Fruit fly (Drosophila melanogaster): Measurements from ENCODE around the gene Lgr1.

Lgr1 gene

DNA sequence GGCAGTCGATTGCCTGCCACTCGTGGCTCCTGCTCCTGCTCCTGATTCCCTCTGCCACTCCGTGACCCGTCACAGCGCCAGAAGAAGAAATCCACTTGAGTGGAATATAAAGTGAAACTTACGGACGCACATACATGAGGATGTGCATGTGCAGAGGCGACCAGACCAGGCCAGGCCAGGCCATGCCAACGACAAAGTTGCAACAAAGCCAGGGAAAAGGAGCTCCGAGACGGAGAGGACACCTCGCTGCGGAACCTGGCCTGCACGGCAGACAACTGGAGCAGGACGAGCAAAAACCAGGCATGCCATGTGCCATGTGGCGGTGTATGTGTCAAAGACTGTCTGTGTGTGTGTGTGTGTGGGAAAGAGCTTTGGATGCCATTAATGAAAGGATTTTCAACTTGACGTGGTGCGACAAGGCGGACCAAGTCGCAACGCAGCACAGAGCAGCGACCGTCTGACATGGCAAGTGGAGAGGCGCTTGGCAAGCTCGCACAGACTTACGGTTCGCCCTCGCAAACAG is 15.9 kb upstream of the Lgr1 start:
- TF ChIP-seq EcR (GFP tag; optimal IDR thresholded peaks at IDR 0.05), result no peak
- TF ChIP-seq CG8478 (optimal IDR thresholded peaks at IDR 0.05), result no peak
- TF ChIP-seq usp (GFP tag; optimal IDR thresholded peaks at IDR 0.05), result no peak
- TF ChIP-seq Dll (optimal IDR thresholded peaks at IDR 0.05), result no peak
- TF ChIP-seq pan (optimal IDR thresholded peaks at IDR 0.05), result no peak
- TF ChIP-seq psq (optimal IDR thresholded peaks at IDR 0.05), result no peak

DNA sequence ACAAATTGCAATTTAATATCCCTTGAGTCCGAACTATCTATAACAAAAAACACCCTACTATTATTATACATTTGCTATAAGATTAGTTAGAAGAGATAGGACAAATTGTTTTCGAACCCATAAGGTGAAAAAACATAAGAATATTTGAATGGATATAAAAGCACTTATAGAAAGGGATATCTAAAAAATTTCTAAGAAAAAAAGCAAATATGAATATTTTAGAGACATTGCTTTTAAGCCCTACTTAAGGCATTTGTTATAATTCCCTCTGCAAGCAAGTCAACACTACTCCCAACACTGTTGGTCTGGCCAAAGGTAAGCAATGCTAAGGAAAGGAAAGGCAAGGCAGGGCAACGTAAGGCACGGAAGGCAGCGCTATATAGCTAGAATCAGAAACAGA is 15.2 kb upstream of the Lgr1 start:
- TF ChIP-seq psq (optimal IDR thresholded peaks at IDR 0.05) (no peak), pan (optimal IDR thresholded peaks at IDR 0.05) (no peak)

DNA sequence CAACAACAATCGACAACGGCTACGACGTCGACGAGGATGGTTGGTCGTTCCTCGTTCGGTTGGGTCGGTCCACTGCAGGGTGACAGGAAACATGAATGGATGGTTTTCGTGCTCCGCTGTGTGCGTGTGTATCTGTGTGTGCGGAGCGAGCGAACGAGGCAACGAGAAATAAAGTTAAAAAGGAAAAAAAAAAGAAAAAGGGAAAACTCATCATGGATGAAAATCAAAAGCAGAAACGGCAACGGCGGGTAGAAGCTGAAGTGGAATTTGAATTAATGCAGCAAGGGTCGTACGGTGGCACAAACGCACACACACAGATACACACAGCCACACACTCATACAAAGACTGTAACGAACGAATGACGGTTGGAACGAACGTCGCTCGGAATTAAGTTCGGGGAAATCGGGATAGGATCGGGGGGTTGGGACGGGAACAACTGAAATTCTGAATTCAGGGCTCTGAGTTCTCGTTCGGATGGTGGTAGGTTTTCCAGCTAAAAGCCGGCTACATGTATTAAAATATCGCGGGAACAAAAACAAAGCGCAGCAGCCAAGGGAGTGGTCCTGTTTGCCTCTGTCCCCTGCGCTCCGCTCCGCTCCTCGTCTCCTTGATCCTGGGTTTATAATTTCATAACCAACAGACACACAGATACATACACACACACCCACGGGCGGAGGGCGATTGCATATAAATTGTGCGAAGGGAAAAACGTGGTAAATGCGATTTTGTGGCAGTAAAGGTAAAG is 14.5 kb upstream of the Lgr1 start:
- TF ChIP-seq usp (GFP tag; optimal IDR thresholded peaks at IDR 0.05) (no peak), psq (optimal IDR thresholded peaks at IDR 0.05) (no peak), pan (optimal IDR thresholded peaks at IDR 0.05) (no peak), Dll (optimal IDR thresholded peaks at IDR 0.05) (peak; percentile 48), CG8478 (optimal IDR thresholded peaks at IDR 0.05) (no peak)

DNA sequence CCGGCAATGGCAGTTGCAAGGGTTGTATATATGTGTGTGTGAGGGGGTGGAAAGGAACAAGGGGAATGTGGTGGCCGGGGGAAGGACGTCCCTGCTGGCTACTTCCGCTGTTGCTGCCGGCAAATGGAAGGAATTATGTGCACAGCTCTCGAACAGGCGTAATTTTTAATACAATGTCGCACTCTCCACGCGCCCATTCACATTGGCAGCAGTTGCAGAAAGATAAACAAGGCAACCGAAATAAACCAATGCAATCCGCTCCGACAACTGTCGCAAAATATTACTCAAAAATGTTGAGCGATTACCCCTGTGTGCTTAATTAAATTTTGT is 14.0 kb upstream of the Lgr1 start:
- no peak for TF ChIP-seq EcR (GFP tag; optimal IDR thresholded peaks at IDR 0.05)
- no peak for TF ChIP-seq psq (optimal IDR thresholded peaks at IDR 0.05)
- TF ChIP-seq usp (GFP tag; optimal IDR thresholded peaks at IDR 0.05), result no peak
- no peak for TF ChIP-seq Dll (optimal IDR thresholded peaks at IDR 0.05)
- TF ChIP-seq pan (optimal IDR thresholded peaks at IDR 0.05), result no peak
- no peak for TF ChIP-seq CG8478 (optimal IDR thresholded peaks at IDR 0.05)

DNA sequence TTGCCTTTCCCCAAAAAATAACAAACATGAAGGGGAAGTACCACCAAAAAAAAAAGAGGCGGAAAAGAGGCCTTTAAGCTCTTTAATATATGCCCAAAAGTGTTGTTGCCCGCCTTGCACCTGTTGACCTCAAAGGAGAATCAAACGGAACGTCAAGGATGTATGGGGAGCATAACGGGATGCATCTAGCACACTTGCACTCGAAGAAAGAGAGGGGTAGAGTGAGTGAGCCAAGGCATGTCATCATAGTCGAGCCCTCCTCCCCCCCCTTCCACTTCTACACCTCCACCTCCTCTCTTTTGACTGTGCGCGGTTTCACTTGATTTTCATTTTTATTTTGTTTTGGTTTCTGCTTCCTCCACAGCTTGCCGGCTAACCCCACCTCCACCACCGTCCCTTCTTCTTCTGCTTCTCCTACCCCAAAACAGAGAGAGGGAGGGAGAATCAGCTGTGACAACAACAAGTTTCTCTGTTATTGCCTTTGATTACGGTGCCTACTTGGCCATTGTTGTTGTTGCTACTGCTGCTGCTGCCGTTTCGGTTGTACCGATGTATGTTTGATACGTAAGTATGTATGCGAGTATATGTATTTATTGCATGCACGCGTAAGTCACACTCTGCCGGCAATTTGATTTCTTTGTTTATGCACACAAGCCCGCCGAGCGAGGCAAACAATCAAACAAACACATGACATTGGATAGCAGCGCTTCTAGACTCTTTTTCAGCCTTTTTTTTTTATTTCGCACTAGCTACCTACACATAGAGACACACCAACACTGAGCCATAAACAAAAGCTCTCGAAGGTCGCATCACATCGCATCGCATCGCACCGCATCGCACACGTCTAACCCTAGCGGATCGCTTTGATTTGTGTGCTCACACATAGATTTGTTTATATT is 12.7 kb upstream of the Lgr1 start:
- no peak for TF ChIP-seq Dll (optimal IDR thresholded peaks at IDR 0.05)
- no peak for TF ChIP-seq CG8478 (optimal IDR thresholded peaks at IDR 0.05)
- TF ChIP-seq usp (GFP tag; optimal IDR thresholded peaks at IDR 0.05), result no peak
- no peak for TF ChIP-seq psq (optimal IDR thresholded peaks at IDR 0.05)
- no peak for TF ChIP-seq pan (optimal IDR thresholded peaks at IDR 0.05)

DNA sequence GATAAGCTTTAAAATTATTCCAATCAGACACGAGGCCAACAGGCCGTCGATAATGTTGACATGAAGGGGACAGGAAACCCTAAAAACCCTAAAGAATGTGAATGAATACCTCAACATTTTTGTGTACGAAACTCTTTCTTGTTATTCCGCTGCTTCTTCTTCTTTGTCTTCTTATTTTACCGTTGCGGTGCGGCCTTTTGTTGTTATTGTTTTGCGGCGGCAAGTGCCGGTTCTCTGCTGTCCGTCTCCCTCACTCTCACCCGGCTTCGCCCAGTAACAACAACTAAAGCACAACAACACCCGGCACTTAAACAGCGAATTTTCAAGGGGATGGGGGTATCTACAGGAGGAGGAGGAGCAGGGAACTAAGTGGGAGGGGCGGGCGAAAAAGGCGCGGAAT is 11.2 kb upstream of the Lgr1 start:
- TF ChIP-seq usp (GFP tag; optimal IDR thresholded peaks at IDR 0.05), result no peak
- TF ChIP-seq pan (optimal IDR thresholded peaks at IDR 0.05), result peak; percentile 7

DNA sequence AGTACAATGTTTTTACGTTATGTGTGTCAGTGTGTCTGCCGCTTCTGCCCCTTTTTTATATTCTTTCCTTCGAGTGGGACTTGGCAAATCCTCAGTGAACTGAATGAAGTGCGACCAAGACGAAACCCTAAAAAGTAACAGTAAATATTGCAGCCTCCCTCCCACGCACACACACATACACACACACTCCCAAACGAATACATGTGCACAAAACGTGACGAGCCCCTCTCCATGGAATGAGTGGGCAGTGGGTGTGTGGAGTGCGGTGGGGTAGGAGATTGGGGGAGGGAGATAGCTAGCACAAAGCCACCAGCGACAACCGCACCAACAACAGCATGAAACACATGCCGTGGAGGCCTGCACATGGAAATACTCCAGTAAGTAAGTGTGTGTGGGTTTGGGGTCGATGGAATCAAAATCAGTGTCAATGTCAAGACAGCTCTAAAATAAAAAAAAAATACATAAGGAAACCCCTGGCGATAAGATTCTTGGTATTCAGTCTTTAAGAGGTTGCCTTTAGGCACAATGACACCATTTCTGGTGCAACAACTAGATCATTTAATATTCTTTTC is 10.7 kb upstream of the Lgr1 start:
- TF ChIP-seq usp (GFP tag; optimal IDR thresholded peaks at IDR 0.05) (no peak), EcR (GFP tag; optimal IDR thresholded peaks at IDR 0.05) (peak in 1 of 2 experiments; percentile 34)

DNA sequence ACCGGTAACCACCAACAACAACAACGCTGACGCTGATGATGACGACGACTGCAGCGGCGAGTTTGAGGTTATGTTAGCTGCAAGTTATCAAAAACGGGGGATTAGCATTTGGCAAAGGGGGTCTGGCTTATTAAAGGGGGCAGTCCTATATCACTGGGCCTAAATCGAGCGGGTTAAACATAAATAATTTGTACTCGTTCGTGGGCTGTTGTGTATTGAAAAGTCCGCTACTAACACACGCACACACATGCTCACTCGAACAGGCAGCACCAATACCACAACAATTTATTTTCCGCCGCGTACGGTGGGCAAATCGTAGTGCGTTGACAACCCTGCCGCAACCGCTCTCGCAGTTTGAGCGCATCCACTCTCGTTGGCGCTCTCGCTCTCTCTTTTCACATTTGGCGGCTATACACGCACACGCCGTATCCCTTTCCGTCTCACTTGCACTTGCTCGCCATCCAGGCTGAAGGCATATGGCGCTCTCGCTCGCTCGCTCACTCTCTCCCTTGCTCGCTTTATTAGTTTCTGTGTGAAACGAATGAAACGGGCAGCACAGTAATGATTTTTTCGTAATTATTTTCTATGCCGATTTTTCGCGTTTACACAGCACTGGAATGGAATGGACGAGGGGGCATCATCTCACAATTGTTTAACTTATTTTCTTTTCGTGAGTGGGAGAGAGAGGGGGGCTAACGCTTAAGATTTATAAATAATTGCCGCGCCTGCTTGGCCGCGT is 8.6 kb upstream of the Lgr1 start:
- TF ChIP-seq pan (optimal IDR thresholded peaks at IDR 0.05), result no peak
- TF ChIP-seq CG8478 (optimal IDR thresholded peaks at IDR 0.05), result peak; percentile 96
- no peak for TF ChIP-seq usp (GFP tag; optimal IDR thresholded peaks at IDR 0.05)
- no peak for TF ChIP-seq EcR (GFP tag; optimal IDR thresholded peaks at IDR 0.05)
- peak; percentile 98 for TF ChIP-seq Dll (optimal IDR thresholded peaks at IDR 0.05)

DNA sequence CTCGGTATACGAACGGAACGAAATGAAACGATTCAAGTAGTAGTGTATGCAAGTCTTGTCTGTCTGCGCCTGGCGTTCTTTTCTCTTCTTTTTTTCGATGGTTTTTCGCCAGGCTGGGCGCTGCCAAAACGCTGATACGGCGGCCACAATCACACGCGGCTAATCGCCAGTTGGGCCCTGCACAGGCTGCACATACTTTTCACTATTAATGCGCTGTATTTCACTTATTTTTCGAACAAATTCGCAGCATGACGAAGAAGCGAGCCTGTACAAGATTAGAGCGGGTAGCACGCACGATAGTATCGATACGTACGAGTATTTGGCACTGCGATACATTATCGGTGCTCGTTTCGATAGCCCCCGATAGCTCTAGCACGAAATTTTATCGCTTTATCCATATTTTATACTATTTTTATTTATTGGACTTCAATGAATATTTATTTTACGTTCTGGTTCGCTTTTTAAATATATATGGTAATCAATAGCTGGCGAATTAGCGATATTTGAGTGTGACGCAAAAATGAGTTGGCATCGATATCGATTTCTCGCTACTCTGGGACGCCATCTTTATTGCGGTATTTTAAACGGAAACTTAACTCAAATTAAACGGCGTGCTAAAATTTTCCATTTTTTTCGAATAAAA is 7.4 kb upstream of the Lgr1 start, which contains the start of gene osa:
Gene osa, minus strand, starts transcription at position 300 of the 643 bp plus-strand sequence.
- no peak for TF ChIP-seq pan (optimal IDR thresholded peaks at IDR 0.05)
- TF ChIP-seq Dll (optimal IDR thresholded peaks at IDR 0.05), result no peak
- no peak for TF ChIP-seq CG8478 (optimal IDR thresholded peaks at IDR 0.05)
- TF ChIP-seq EcR (GFP tag; optimal IDR thresholded peaks at IDR 0.05), result no peak
- no peak for TF ChIP-seq usp (GFP tag; optimal IDR thresholded peaks at IDR 0.05)
- TF ChIP-seq psq (optimal IDR thresholded peaks at IDR 0.05), result no peak

DNA sequence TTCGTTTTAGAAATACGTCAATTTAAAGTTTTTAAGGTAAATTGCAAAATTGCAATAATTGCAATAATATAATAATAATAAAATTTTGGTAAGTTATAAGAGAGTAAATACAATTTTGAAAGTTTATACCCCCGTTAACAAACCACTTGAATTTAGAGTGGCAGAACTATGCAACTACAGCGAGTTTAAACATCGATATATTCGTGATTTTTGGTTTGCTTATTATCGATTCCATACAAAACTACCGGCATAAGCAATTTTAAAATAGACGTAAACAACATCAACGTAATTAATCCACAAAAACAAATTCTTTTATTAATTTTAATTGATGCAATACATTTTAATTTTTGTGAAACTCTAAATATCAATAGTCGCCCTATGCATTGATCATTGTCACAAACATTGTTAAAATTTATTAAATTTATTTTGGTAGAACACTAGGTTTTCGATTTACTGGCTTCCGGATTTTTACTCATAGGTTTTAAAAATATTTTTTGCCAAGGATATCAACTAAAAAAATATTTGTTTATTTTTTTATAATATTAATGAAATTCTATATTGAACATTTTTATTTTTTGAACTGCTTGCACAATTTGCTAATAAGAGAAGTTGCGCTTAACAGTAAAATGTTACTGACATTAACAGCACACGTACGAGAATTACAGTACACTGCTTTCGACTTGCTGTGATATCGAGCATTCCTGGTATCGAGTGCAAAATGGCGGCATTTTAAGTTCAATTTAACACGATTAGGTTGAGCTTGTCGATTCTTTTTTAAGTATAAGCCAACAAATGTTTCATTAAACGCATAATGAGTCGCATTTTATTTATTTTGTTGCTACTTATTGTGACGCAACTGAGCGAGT is 6.6 kb upstream of the Lgr1 start, which contains the start of gene Pxt:
Gene Pxt, plus strand, starts transcription at position 695 of the 866 bp plus-strand sequence.
- no peak for TF ChIP-seq psq (optimal IDR thresholded peaks at IDR 0.05)

DNA sequence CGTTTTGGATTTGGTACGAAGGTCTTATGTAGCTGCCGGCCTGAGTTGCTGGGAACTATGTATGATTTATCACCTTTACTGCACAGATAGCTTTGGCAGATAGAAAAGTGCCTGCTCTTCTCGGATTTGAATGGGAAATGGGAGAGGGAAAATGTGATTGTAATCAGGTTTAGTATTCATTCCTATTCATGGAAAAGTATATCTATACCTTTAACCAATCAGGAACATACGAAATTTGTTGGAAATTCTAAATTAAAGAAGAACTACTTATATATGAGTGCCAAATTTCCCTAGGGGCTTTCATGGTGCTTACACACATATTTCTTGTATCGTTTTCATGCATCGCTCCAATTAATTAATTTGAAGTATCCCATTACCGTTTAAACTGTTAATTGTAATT is 614 bp upstream of the Lgr1 start, which contains the start of gene Atg8b:
Gene Atg8b, minus strand, starts transcription at position 101 of the 400 bp plus-strand sequence.
- TF ChIP-seq usp (GFP tag; optimal IDR thresholded peaks at IDR 0.05) (no peak), Dll (optimal IDR thresholded peaks at IDR 0.05) (no peak), psq (optimal IDR thresholded peaks at IDR 0.05) (no peak), CG8478 (optimal IDR thresholded peaks at IDR 0.05) (no peak), pan (optimal IDR thresholded peaks at IDR 0.05) (no peak), EcR (GFP tag; optimal IDR thresholded peaks at IDR 0.05) (no peak)

Measured in whole organism.